Worm (Caenorhabditis elegans): ENCODE measurements around the gene F31F4.1.

F31F4.1 gene

DNA sequence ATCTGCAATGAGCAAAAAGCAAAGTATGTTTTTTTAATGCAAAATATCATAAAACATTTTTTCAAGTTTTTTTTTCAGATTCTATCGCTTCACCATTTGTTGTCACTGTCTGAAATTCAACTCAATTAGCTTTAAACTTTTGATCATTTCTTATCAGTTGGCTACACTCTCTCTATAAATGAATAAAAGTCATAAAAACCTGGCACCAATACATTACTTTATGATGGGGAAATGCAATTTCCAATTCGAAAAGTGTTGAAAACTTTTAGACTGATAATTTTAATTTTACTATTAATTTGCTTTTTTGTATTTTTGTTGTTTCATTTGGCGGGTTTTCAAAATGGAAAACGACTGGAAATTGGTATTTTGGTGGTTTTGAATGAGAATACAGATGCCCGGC, at the start of gene F31F4.1:
F31F4.1 (plus strand) TSS at position 203 of the 400 bp plus-strand sequence.
- TF ChIP-seq aha-1 (tag) (peak; percentile 55), php-3 (GFP tag; IDR thresholded peaks at IDR 0.05) (peak; percentile 83), ceh-82 (tag; optimal IDR thresholded peaks at IDR 0.05) (no peak), daf-16 (GFP tag; optimal IDR thresholded peaks at IDR 0.05) (no peak), daf-16 (tag; optimal IDR thresholded peaks at IDR 0.05) (peak; percentile 81), dve-1 (tag; optimal IDR thresholded peaks at IDR 0.05; ENCODE audit: insufficient read depth) (peak; percentile 47), egl-27 (tag; optimal IDR thresholded peaks at IDR 0.05) (no peak), nhr-77 (tag; optimal IDR thresholded peaks at IDR 0.05) (peak; percentile 63), nhr-28 (tag; optimal IDR thresholded peaks at IDR 0.05) (peak; percentile 63), pqm-1 (tag; optimal IDR thresholded peaks at IDR 0.05) (peak; percentile 75)

DNA sequence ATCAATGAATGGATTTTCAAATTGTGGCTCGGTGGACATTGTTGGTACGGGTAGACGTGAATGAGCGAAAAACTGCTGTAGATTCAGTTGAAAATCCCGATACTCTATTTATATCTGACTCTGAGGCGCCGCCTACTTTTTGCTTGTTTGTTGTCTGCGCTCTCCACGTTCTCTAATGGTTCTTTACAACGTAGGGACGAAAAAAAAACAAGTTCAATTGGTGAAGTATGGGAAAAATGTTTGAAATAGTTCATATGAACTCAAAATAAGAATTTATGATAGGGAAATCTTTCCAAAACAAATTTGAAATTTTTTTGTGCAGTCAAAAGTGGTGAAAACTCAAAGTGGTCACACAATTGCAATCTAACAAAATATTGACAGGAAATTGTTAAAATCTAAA, 49.0 kb upstream of the F31F4.1 start, which contains the start of gene F48G7.10:
F48G7.10 (minus strand) TSS at position 101 of the 400 bp plus-strand sequence.
- TF ChIP-seq pha-4 (GFP tag; IDR thresholded peaks at IDR 0.05), result no peak
- no peak for TF ChIP-seq pha-4 (tag; optimal IDR thresholded peaks at IDR 0.05)
- no peak for TF ChIP-seq lim-7 (GFP tag; IDR thresholded peaks at IDR 0.05)
- TF ChIP-seq nhr-111 (GFP tag; optimal IDR thresholded peaks at IDR 0.05), result no peak
- TF ChIP-seq skn-1 (tag; optimal IDR thresholded peaks at IDR 0.05), result no peak
- no peak for TF ChIP-seq F49E8.2 (tag; optimal IDR thresholded peaks at IDR 0.05; ENCODE audit: borderline replicate concordance)
- TF ChIP-seq snpc-1.2 (GFP tag; IDR thresholded peaks at IDR 0.05), result no peak
- no peak for TF ChIP-seq fos-1 (tag; optimal IDR thresholded peaks at IDR 0.05)

DNA sequence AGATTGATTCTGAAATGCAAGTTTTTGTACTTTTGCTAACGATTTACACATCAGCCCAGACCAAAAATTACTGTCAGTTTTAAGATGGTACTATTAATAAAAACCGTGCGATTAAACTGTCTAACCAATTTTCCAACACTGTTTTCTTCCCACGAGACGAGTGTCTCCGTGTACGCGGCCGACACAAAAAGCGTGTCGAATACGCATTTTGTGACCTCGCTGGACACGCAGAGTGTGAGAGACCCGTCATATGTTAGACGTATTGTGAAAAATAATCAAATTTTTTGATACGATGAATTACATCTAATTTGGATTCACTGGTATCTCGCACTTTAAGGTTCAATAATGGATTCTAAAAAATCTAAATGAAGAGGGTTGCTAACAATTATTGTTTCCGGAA, 48.2 kb upstream of the F31F4.1 start:
- TF ChIP-seq mes-2 (tag; optimal IDR thresholded peaks at IDR 0.05; ENCODE audit: poor library complexity, severe bottlenecking) (peak; percentile 33), mxl-3 (GFP tag; optimal IDR thresholded peaks at IDR 0.05) (peak; percentile 78), lsy-2 (tag; optimal IDR thresholded peaks at IDR 0.05) (peak in 1 of 2 experiments; percentile 2), hlh-11 (tag; optimal IDR thresholded peaks at IDR 0.05) (peak; percentile 84), zip-2 (tag; optimal IDR thresholded peaks at IDR 0.05) (no peak), daf-12 (tag; optimal IDR thresholded peaks at IDR 0.05) (no peak), duxl-1 (tag; optimal IDR thresholded peaks at IDR 0.05; ENCODE audit: poor library complexity) (peak; percentile 51), nhr-10 (tag; optimal IDR thresholded peaks at IDR 0.05) (no peak), nhr-48 (tag; optimal IDR thresholded peaks at IDR 0.05) (peak; percentile 19), dmd-6 (GFP tag; IDR thresholded peaks at IDR 0.05) (peak; percentile 61; the same call in 1 of the 2 replicates), hmg-1.1 (GFP tag; IDR thresholded peaks at IDR 0.05) (0 out of 2 replicates have a peak, but pooled peaks have one; percentile 16), nhr-77 (tag; optimal IDR thresholded peaks at IDR 0.05) (peak; percentile 85), dve-1 (tag; optimal IDR thresholded peaks at IDR 0.05; ENCODE audit: insufficient read depth) (peak; percentile 66), daf-16 (GFP tag; optimal IDR thresholded peaks at IDR 0.05) (no peak), daf-16 (tag; optimal IDR thresholded peaks at IDR 0.05) (peak; percentile 40), mdl-1 (tag; optimal IDR thresholded peaks at IDR 0.05) (peak; percentile 15 to 74), pqm-1 (tag; optimal IDR thresholded peaks at IDR 0.05) (peak; percentile 66), daf-19 (GFP tag; conservative IDR thresholded peaks at IDR 0.05) (no peak), hlh-30 (tag; optimal IDR thresholded peaks at IDR 0.05; ENCODE audit: insufficient read depth) (peak; percentile 87), attf-4 (tag; optimal IDR thresholded peaks at IDR 0.05) (no peak), nhr-28 (tag; optimal IDR thresholded peaks at IDR 0.05) (peak; percentile 98), lin-29 (GFP tag; IDR thresholded peaks at IDR 0.05) (no peak), mep-1 (tag; optimal IDR thresholded peaks at IDR 0.05) (peak; percentile 5), F26F4.8 (GFP tag; conservative IDR thresholded peaks at IDR 0.05) (no peak), hif-1 (tag; optimal IDR thresholded peaks at IDR 0.05) (peak in 1 of 2 experiments; percentile 4), madf-5 (GFP tag; IDR thresholded peaks at IDR 0.05) (no peak), R02D3.7 (tag; optimal IDR thresholded peaks at IDR 0.05) (no peak)
